Worm (Caenorhabditis elegans): Measurements from ENCODE around the gene T14E8.2.
A peak's percentile ranks its signal among the peaks of the same experiment; 100 is the strongest.

Gene T14E8.2

DNA sequence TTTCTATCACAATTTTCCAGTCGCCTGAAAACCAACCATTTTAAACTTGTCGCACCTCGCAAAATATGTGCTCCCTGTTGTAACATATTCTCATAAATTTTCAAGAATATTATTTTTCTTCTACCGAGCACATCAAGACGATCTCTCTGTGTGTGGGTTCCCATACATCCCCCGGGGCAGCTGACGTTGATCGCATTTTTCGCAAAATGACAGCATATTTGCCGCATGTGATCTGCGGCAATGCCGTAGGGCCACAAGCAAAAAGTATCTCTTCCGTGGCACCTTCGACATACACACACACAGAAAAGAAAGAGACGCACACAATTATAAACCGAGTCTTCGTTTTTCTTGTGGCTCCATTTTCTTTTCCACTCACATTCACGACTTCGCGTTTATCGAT is 48.9 kb downstream of the T14E8.2 start:
- TF ChIP-seq hlh-17 (GFP tag; optimal IDR thresholded peaks at IDR 0.05; ENCODE audit: borderline replicate concordance) (no peak), lin-39 (tag; optimal IDR thresholded peaks at IDR 0.05) (peak; percentile 9), zag-1 (tag; optimal IDR thresholded peaks at IDR 0.05) (no peak), fos-1 (tag; optimal IDR thresholded peaks at IDR 0.05) (no peak), unc-130 (tag; optimal IDR thresholded peaks at IDR 0.05) (peak; percentile 44), nhr-71 (tag; optimal IDR thresholded peaks at IDR 0.05) (peak; percentile 74), unc-30 (tag; optimal IDR thresholded peaks at IDR 0.05) (no peak), aly-2 (tag; optimal IDR thresholded peaks at IDR 0.05) (no peak), tlp-1 (tag; optimal IDR thresholded peaks at IDR 0.05) (no peak), unc-86 (tag; optimal IDR thresholded peaks at IDR 0.05) (no peak), snu-23 (GFP tag; optimal IDR thresholded peaks at IDR 0.05) (peak; percentile 48), C04F5.9 (tag; optimal IDR thresholded peaks at IDR 0.05) (no peak), nhr-47 (tag; optimal IDR thresholded peaks at IDR 0.05) (no peak), skn-1 (tag; optimal IDR thresholded peaks at IDR 0.05) (no peak), grh-1 (GFP tag; IDR thresholded peaks at IDR 0.05) (no peak), nhr-76 (tag; optimal IDR thresholded peaks at IDR 0.05) (no peak), efl-1 (optimal IDR thresholded peaks at IDR 0.05) (no peak), efl-1 (GFP tag; optimal IDR thresholded peaks at IDR 0.05 in 1 of 2) (peak in 1 of 2 experiments; percentile 60), mdl-1 (tag; optimal IDR thresholded peaks at IDR 0.05) (peak in 1 of 2 experiments; percentile 2), nhr-19 (GFP tag; conservative IDR thresholded peaks at IDR 0.05) (peak; percentile 37), dsc-1 (tag; optimal IDR thresholded peaks at IDR 0.05) (peak; percentile 33), vab-15 (tag; optimal IDR thresholded peaks at IDR 0.05) (no peak), mef-2 (tag; optimal IDR thresholded peaks at IDR 0.05) (no peak), rnt-1 (tag; optimal IDR thresholded peaks at IDR 0.05) (peak; percentile 84), pag-3 (tag; optimal IDR thresholded peaks at IDR 0.05; ENCODE audit: borderline replicate concordance, insufficient read depth) (peak; percentile 99), xbp-1 (tag; optimal IDR thresholded peaks at IDR 0.05) (no peak), Y116A8C.19 (tag; optimal IDR thresholded peaks at IDR 0.05; ENCODE audit: borderline replicate concordance) (no peak), elt-2 (tag; optimal IDR thresholded peaks at IDR 0.05) (no peak), mab-9 (GFP tag; IDR thresholded peaks at IDR 0.05) (no peak), sox-4 (tag; optimal IDR thresholded peaks at IDR 0.05) (no peak), sptf-1 (tag; optimal IDR thresholded peaks at IDR 0.05) (no peak), zip-4 (GFP tag; optimal IDR thresholded peaks at IDR 0.05) (no peak), sup-37 (GFP tag; optimal IDR thresholded peaks at IDR 0.05) (no peak), fkh-4 (tag; optimal IDR thresholded peaks at IDR 0.05; ENCODE audit: borderline replicate concordance) (no peak), pqm-1 (tag; optimal IDR thresholded peaks at IDR 0.05) (no peak), egl-13 (tag; optimal IDR thresholded peaks at IDR 0.05) (no peak), ces-1 (GFP tag; optimal IDR thresholded peaks at IDR 0.05) (no peak), ama-1 (optimal IDR thresholded peaks at IDR 0.05) (no peak)

DNA sequence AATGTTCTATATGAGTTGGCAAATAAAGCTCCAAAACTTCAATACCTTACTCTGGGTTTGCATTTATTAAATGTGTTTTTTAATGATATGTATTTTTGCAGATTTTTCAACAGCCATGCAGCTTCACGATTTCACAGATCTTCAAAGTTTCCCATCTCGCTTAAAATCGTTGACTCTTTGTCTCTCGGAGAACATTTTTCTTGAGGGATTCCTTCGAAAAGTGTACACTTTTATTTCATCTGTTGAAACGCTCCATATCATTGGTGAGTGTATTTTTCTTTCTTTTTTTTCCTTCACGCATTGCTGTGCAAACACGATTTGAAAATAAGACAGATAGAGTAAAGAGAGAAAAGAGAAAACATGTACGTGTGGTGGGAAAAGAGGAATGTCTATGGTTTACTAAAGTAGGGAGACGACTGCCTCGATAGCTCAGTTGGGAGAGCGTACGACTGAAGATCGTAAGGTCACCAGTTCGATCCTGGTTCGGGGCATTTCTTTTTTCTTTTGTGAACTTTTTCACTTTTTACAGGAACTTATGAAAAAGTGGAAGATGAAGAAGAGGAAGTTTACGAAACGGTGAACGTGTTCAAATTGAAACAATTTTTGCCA is 50.5 kb downstream of the T14E8.2 start:
- peak; percentile 77 for TF ChIP-seq nhr-71 (tag; optimal IDR thresholded peaks at IDR 0.05)
- TF ChIP-seq unc-130 (tag; optimal IDR thresholded peaks at IDR 0.05), result peak; percentile 13
- TF ChIP-seq lin-39 (tag; optimal IDR thresholded peaks at IDR 0.05), result no peak
- TF ChIP-seq lin-14 (GFP tag; optimal IDR thresholded peaks at IDR 0.05), result peak; percentile 72
- peak; percentile 77 for TF ChIP-seq nhr-85 (tag)
- peak; percentile 19 to 68 for TF ChIP-seq lin-35 (GFP tag; optimal IDR thresholded peaks at IDR 0.05)
- TF ChIP-seq xbp-1 (tag; optimal IDR thresholded peaks at IDR 0.05), result peak; percentile 83
- TF ChIP-seq ztf-4 (tag; optimal IDR thresholded peaks at IDR 0.05), result peak; percentile 9
- no peak for TF ChIP-seq egl-13 (tag; optimal IDR thresholded peaks at IDR 0.05)
- TF ChIP-seq sup-37 (GFP tag; optimal IDR thresholded peaks at IDR 0.05), result peak; percentile 25
- peak; percentile 33 for TF ChIP-seq elt-2 (tag; optimal IDR thresholded peaks at IDR 0.05)
- no peak for TF ChIP-seq lin-15B (tag; optimal IDR thresholded peaks at IDR 0.05)
- TF ChIP-seq zip-4 (GFP tag; optimal IDR thresholded peaks at IDR 0.05), result peak; percentile 34
- no peak for TF ChIP-seq nhr-84 (tag; optimal IDR thresholded peaks at IDR 0.05)
- no peak for TF ChIP-seq zag-1 (tag; optimal IDR thresholded peaks at IDR 0.05)
- TF ChIP-seq fkh-10 (GFP tag; optimal IDR thresholded peaks at IDR 0.05), result peak; percentile 25
- TF ChIP-seq swsn-7 (tag; optimal IDR thresholded peaks at IDR 0.05), result peak; percentile 76
- peak; percentile 43 for TF ChIP-seq unc-86 (tag; optimal IDR thresholded peaks at IDR 0.05)
- peak; percentile 77 for TF ChIP-seq nhr-47 (tag; optimal IDR thresholded peaks at IDR 0.05)
- TF ChIP-seq irx-1 (tag; optimal IDR thresholded peaks at IDR 0.05), result peak; percentile 58
- TF ChIP-seq snpc-4 (tag; optimal IDR thresholded peaks at IDR 0.05), result peak; percentile 36
- peak; percentile 37 for TF ChIP-seq jun-1 (tag; optimal IDR thresholded peaks at IDR 0.05)
- TF ChIP-seq C16A3.4 (tag; optimal IDR thresholded peaks at IDR 0.05), result peak; percentile 71
- peak; percentile 65 for TF ChIP-seq nhr-90 (tag; optimal IDR thresholded peaks at IDR 0.05; ENCODE audit: poor library complexity)
- peak; percentile 43 to 55 (median 50) for TF ChIP-seq ceh-82 (tag; optimal IDR thresholded peaks at IDR 0.05)

All from whole organism, L1 larva.